Fruit fly (Drosophila melanogaster) whole organism, embryonic: Measurements from ENCODE around the gene CG15528.
A peak's percentile ranks its signal among the peaks of the same experiment; 100 is the strongest.

Source experiments
- Ada2b ChIP-seq: fragments of 200-800 bp; sonication (Bioruptor generic); IDR thresholded peaks from 2 replicates; pipeline ENCODE4 v1.3.6; 2022; ENCODE audit warnings: missing biosample characterization, missing genetic modification characterization
- Aef1 ChIP-seq: fragments of 200-800 bp; sonication (Bioruptor generic); IDR thresholded peaks from 3 replicates; pipeline ENCODE4 v1.3.6; 2022; ENCODE audit warnings: missing biosample characterization, missing genetic modification characterization
- CG10209 ChIP-seq: fragments of 200-800 bp; sonication (Bioruptor generic); optimal IDR thresholded peaks from 3 replicates; lab custom pipeline; 2017; ENCODE audit warnings: missing biosample characterization, mild to moderate bottlenecking, missing genetic modification characterization, missing genetic modification reagents
- CG31388 ChIP-seq: fragments of 200-800 bp; sonication (Bioruptor generic); optimal IDR thresholded peaks from 2 replicates; lab custom pipeline; 2016; ENCODE audit warnings: missing biosample characterization, missing genetic modification characterization
- CG32532 ChIP-seq: fragments of 200-800 bp; sonication (Bioruptor generic); IDR thresholded peaks from 2 replicates; pipeline ENCODE4 v1.3.6; 2022; ENCODE audit warnings: missing biosample characterization, missing genetic modification characterization
- CG4328 ChIP-seq: fragments of 200-800 bp; sonication (Bioruptor generic); optimal IDR thresholded peaks from 3 replicates; lab custom pipeline; 2017; ENCODE audit warnings: missing biosample characterization, missing genetic modification reagents, missing genetic modification characterization
- CG4820 ChIP-seq: fragments of 200-800 bp; sonication (Bioruptor generic); optimal IDR thresholded peaks from 3 replicates; lab custom pipeline; 2016; ENCODE audit warnings: missing biosample characterization, missing genetic modification characterization
- CG4854 ChIP-seq: fragments of 200-800 bp; sonication (Bioruptor generic); optimal IDR thresholded peaks from 2 replicates; lab custom pipeline; 2016; ENCODE audit warnings: missing biosample characterization, missing genetic modification characterization, inconsistent platforms
- CG5953 ChIP-seq: fragments of 200-800 bp; sonication (Bioruptor generic); IDR thresholded peaks from 2 replicates; pipeline ENCODE4 v1.3.6; 2022; ENCODE audit warnings: missing biosample characterization, missing genetic modification characterization
- CG6254 ChIP-seq: fragments of 200-800 bp; sonication (Bioruptor generic); optimal IDR thresholded peaks from 3 replicates; lab custom pipeline; 2017; ENCODE audit warnings: mild to moderate bottlenecking, missing biosample characterization, missing genetic modification reagents, missing genetic modification characterization
- CG6689 ChIP-seq: fragments of 200-800 bp; sonication (Bioruptor generic); IDR thresholded peaks from 2 replicates; pipeline ENCODE4 v1.3.6; 2022; ENCODE audit warnings: missing biosample characterization, missing genetic modification characterization
- CG7745 ChIP-seq: fragments of 200-800 bp; sonication (Bioruptor generic); optimal IDR thresholded peaks from 2 replicates; lab custom pipeline; 2018; ENCODE audit warnings: missing biosample characterization, mild to moderate bottlenecking, missing genetic modification characterization, moderate library complexity
- CG8281 ChIP-seq: fragments of 200-800 bp; sonication (Bioruptor generic); optimal IDR thresholded peaks from 2 replicates; lab custom pipeline; 2018; ENCODE audit warnings: missing biosample characterization, mild to moderate bottlenecking, missing genetic modification characterization, moderate library complexity
- CG8944 ChIP-seq: fragments of 200-800 bp; sonication (Bioruptor generic); optimal IDR thresholded peaks from 3 replicates; lab custom pipeline; 2016; ENCODE audit warnings: missing biosample characterization, missing genetic modification characterization
- Camta ChIP-seq: fragments of 200-800 bp; sonication (Bioruptor generic); optimal IDR thresholded peaks from 2 replicates; lab custom pipeline; 2016; ENCODE audit warnings: missing biosample characterization, missing genetic modification characterization
- D19A ChIP-seq: fragments of 200-800 bp; optimal IDR thresholded peaks from 3 replicates; lab custom pipeline; 2019; ENCODE audit warnings: missing biosample characterization, mild to moderate bottlenecking, missing genetic modification characterization, moderate library complexity
- Deaf1 ChIP-seq: fragments of 200-800 bp; optimal IDR thresholded peaks from 3 replicates; lab custom pipeline; 2019; ENCODE audit warnings: missing biosample characterization, mild to moderate bottlenecking, missing genetic modification characterization, moderate library complexity
- Ets65A ChIP-seq: fragments of 200-800 bp; sonication (Bioruptor generic); peaks from one replicate; lab custom pipeline; 2016; ENCODE audit warnings: missing biosample characterization, missing genetic modification characterization
- Gsc ChIP-seq: fragments of 200-800 bp; sonication (Bioruptor generic); IDR thresholded peaks from 2 replicates; pipeline ENCODE4 v1.3.6; 2022; ENCODE audit warnings: missing biosample characterization, missing genetic modification characterization
- Gug ChIP-seq: fragments of 200-800 bp; sonication (Bioruptor generic); IDR thresholded peaks from 4 replicates; pipeline ENCODE4 v1.3.6; 2022; ENCODE audit warnings: missing biosample characterization, missing genetic modification characterization
- Hr39 ChIP-seq: fragments of >200 bp; optimal IDR thresholded peaks from 2 replicates; lab custom pipeline; 2017
- MBD-R2 ChIP-seq: fragments of 200-800 bp; sonication (Bioruptor generic); IDR thresholded peaks from 2 replicates; pipeline ENCODE4 v1.3.6; 2022; ENCODE audit warnings: missing biosample characterization, missing genetic modification characterization
- YL-1 ChIP-seq: fragments of 200-800 bp; sonication (Bioruptor generic); optimal IDR thresholded peaks from 3 replicates; lab custom pipeline; 2017; ENCODE audit warnings: missing biosample characterization, mild to moderate bottlenecking, missing genetic modification characterization
- ap ChIP-seq: fragments of 200-800 bp; sonication (Bioruptor generic); IDR thresholded peaks from 2 replicates; pipeline ENCODE4 v1.3.6; 2022; ENCODE audit warnings: missing biosample characterization, missing genetic modification characterization
- ase ChIP-seq: fragments of 200-800 bp; sonication (Bioruptor generic); IDR thresholded peaks from 3 replicates; pipeline ENCODE4 v1.3.6; 2022; ENCODE audit warnings: missing biosample characterization, missing genetic modification characterization
- ato ChIP-seq: fragments of 200-800 bp; sonication (Bioruptor generic); IDR thresholded peaks from 2 replicates; pipeline ENCODE4 v1.3.6; 2022; ENCODE audit warnings: missing biosample characterization, missing genetic modification characterization; ENCODE audit not compliant: partially characterized antibody
- bcd ChIP-seq: fragments of 200-800 bp; sonication (Bioruptor generic); optimal IDR thresholded peaks from 2 replicates; lab custom pipeline; 2017; ENCODE audit warnings: missing biosample characterization, mild to moderate bottlenecking, missing genetic modification characterization
- caup ChIP-seq: fragments of 200-800 bp; sonication (Bioruptor generic); optimal IDR thresholded peaks from 3 replicates; lab custom pipeline; 2017; ENCODE audit warnings: missing biosample characterization, mild to moderate bottlenecking, missing genetic modification characterization, moderate library complexity; ENCODE audit not compliant: severe bottlenecking
- cg ChIP-seq: fragments of 200-800 bp; sonication (Bioruptor generic); optimal IDR thresholded peaks from 3 replicates; lab custom pipeline; 2019; ENCODE audit warnings: missing biosample characterization, mild to moderate bottlenecking, missing genetic modification characterization, moderate library complexity
- disco-r ChIP-seq: fragments of 200-800 bp; sonication (Bioruptor generic); optimal IDR thresholded peaks from 2 replicates; lab custom pipeline; 2016; ENCODE audit warnings: missing biosample characterization, missing genetic modification characterization
- gfzf ChIP-seq: fragments of 200-800 bp; sonication (Bioruptor generic); optimal IDR thresholded peaks from 2 replicates; lab custom pipeline; 2016; ENCODE audit warnings: missing biosample characterization, mild to moderate bottlenecking, missing genetic modification characterization, moderate library complexity
- grau ChIP-seq: fragments of 200-800 bp; optimal IDR thresholded peaks from 3 replicates; lab custom pipeline; 2019; ENCODE audit warnings: missing biosample characterization, mild to moderate bottlenecking, missing genetic modification characterization, moderate library complexity
- grn ChIP-seq: fragments of 200-800 bp; sonication (Bioruptor generic); optimal IDR thresholded peaks from 3 replicates; lab custom pipeline; 2017; ENCODE audit warnings: missing biosample characterization, missing genetic modification characterization
- hkb ChIP-seq, 2 experiments: fragments of 200-800 bp in 1 of 2; fragments of >200 bp in 1 of 2; sonication (Bioruptor generic) in 1 of 2; IDR thresholded peaks in 1 of 2; optimal IDR thresholded peaks in 1 of 2; 2 replicates each; pipeline versions ENCODE4 v1.3.6 to Lab custom; 2017 to 2022; ENCODE audit warnings: missing biosample characterization in 1 of 2, missing genetic modification characterization in 1 of 2
- ken ChIP-seq: fragments of 200-800 bp; sonication (Bioruptor generic); IDR thresholded peaks from 3 replicates; pipeline ENCODE4 v1.3.6; 2022; ENCODE audit warnings: missing biosample characterization, missing genetic modification characterization
- luna ChIP-seq: fragments of 200-800 bp; sonication (Bioruptor generic); optimal IDR thresholded peaks from 2 replicates; lab custom pipeline; 2016; ENCODE audit warnings: missing biosample characterization, missing genetic modification characterization
- nau ChIP-seq: fragments of 200-800 bp; sonication (Bioruptor generic); optimal IDR thresholded peaks from 3 replicates; lab custom pipeline; 2017; ENCODE audit warnings: missing biosample characterization, mild to moderate bottlenecking, missing genetic modification characterization, missing genetic modification reagents
- otp ChIP-seq: fragments of 200-800 bp; sonication (Bioruptor generic); IDR thresholded peaks from 3 replicates; pipeline ENCODE4, ENCODE4 v1.3.6; 2022; ENCODE audit warnings: missing biosample characterization, missing genetic modification characterization
- p53 ChIP-seq: fragments of 200-800 bp; sonication (Bioruptor generic); optimal IDR thresholded peaks from 2 replicates; lab custom pipeline; 2016; ENCODE audit warnings: missing biosample characterization, missing genetic modification characterization
- pb ChIP-seq: fragments of 200-800 bp; sonication (Bioruptor generic); optimal IDR thresholded peaks from 3 replicates; lab custom pipeline; 2016; ENCODE audit warnings: missing biosample characterization, missing genetic modification characterization
- schlank ChIP-seq: fragments of 200-800 bp; sonication (Bioruptor generic); optimal IDR thresholded peaks from 2 replicates; lab custom pipeline; 2018; ENCODE audit warnings: missing biosample characterization, mild to moderate bottlenecking, missing genetic modification characterization
- sd ChIP-seq: fragments of 200-800 bp; sonication (Bioruptor generic); optimal IDR thresholded peaks from 3 replicates; lab custom pipeline; 2018; ENCODE audit warnings: missing biosample characterization, mild to moderate bottlenecking, missing genetic modification characterization, moderate library complexity
- sens ChIP-seq: fragments of 200-800 bp; sonication (Bioruptor generic); peaks from one replicate; lab custom pipeline; 2016; ENCODE audit warnings: missing biosample characterization, missing genetic modification characterization
- sisA ChIP-seq: fragments of 200-800 bp; sonication (Bioruptor generic); IDR thresholded peaks from 2 replicates; pipeline ENCODE4 v1.3.6; 2022; ENCODE audit warnings: missing biosample characterization, missing genetic modification characterization
- sna ChIP-seq: fragments of 200-800 bp; sonication (Bioruptor generic); IDR thresholded peaks from 2 replicates; pipeline ENCODE4 v1.3.6; 2022; ENCODE audit warnings: missing biosample characterization, missing genetic modification characterization; ENCODE audit not compliant: partially characterized antibody
- trem ChIP-seq: fragments of 200-800 bp; optimal IDR thresholded peaks from 3 replicates; lab custom pipeline; 2019; ENCODE audit warnings: missing biosample characterization, mild to moderate bottlenecking, missing genetic modification characterization, moderate library complexity
- unc-4 ChIP-seq: fragments of 200-800 bp; sonication (Bioruptor generic); IDR thresholded peaks from 2 replicates; pipeline ENCODE4 v1.3.6; 2022; ENCODE audit warnings: missing biosample characterization, missing genetic modification characterization; ENCODE audit not compliant: partially characterized antibody
- wdn ChIP-seq: fragments of 200-800 bp; sonication (Bioruptor generic); IDR thresholded peaks from 2 replicates; pipeline ENCODE4 v1.3.6; 2022; ENCODE audit warnings: missing biosample characterization, missing genetic modification characterization
- zf30C ChIP-seq: fragments of 200-800 bp; sonication (Bioruptor generic); optimal IDR thresholded peaks from 3 replicates; lab custom pipeline; 2018; ENCODE audit warnings: missing biosample characterization, mild to moderate bottlenecking, missing genetic modification characterization

CG15528 gene

dm6 chr3R:30046029-30047001 lies 5.6 kb downstream of the CG15528 start, which contains the start of the genes RpL32 and CG7943 (continued):
- TF ChIP-seq zf30C (GFP tag; lab: Kevin White, UChicago) (no peak), CG8944 (GFP tag; lab: Kevin White, UChicago) (peak; percentile 97), YL-1 (GFP tag; lab: Kevin White, UChicago) (peak; percentile 96), disco-r (peak; percentile 92), Aef1 (GFP tag; lab: Robert Waterston, UW) (peak; percentile 96), CG10209 (GFP tag; lab: Kevin White, UChicago) (peak; percentile 90), Gsc (GFP tag; lab: Robert Waterston, UW) (peak; percentile 85), pb (GFP tag; lab: Kevin White, UChicago) (peak; percentile 96), trem (tag; lab: Kevin White, UChicago) (peak; percentile 93), Gug (GFP tag; lab: Robert Waterston, UW) (peak; percentile 97), sna (GFP tag; lab: Robert Waterston, UW) (peak; percentile 100), schlank (peak; percentile 93), grau (peak; percentile 86), D19A (tag; lab: Kevin White, UChicago) (peak; percentile 77), Hr39 (lab: Kevin White, UChicago) (no peak), hkb (optimal IDR thresholded peaks at IDR 0.05; lab: Kevin White, UChicago) (peak; percentile 62), hkb (GFP tag; IDR thresholded peaks at IDR 0.05; lab: Robert Waterston, UW) (peak; percentile 96), Ada2b (GFP tag; lab: Robert Waterston, UW) (peak; percentile 94), Ets65A (peak; percentile 99), sisA (GFP tag; lab: Robert Waterston, UW) (peak; percentile 97), MBD-R2 (peak; percentile 89), ase (GFP tag; lab: Robert Waterston, UW) (peak; percentile 94), CG4854 (peak; percentile 92), otp (GFP tag; lab: Robert Waterston, UW) (peak; percentile 91; the same call in 2 of the 3 replicates), ken (GFP tag; lab: Robert Waterston, UW) (peak; percentile 95), bcd (GFP tag; lab: Kevin White, UChicago) (peak; percentile 97), sd (peak; percentile 74), CG5953 (GFP tag; lab: Robert Waterston, UW) (peak; percentile 92), gfzf (GFP tag; lab: Kevin White, UChicago) (peak; percentile 75), nau (GFP tag; lab: Kevin White, UChicago) (peak; percentile 93), grn (GFP tag; lab: Kevin White, UChicago) (peak; percentile 80), luna (GFP tag; lab: Kevin White, UChicago) (peak; percentile 96), CG4328 (peak; percentile 94), p53 (GFP tag; lab: Kevin White, UChicago) (peak; percentile 94), wdn (GFP tag; lab: Robert Waterston, UW) (peak; percentile 91), CG4820 (GFP tag; lab: Kevin White, UChicago) (peak; percentile 92), cg (GFP tag; lab: Kevin White, UChicago) (no peak), CG32532 (GFP tag; lab: Robert Waterston, UW) (peak; percentile 96), CG7745 (tag; lab: Kevin White, UChicago) (no peak), caup (GFP tag; lab: Kevin White, UChicago) (peak; percentile 97), CG6689 (GFP tag; lab: Robert Waterston, UW) (peak; percentile 92), ato (GFP tag; lab: Robert Waterston, UW) (peak; percentile 100), Camta (GFP tag; lab: Kevin White, UChicago) (peak; percentile 98), CG6254 (peak; percentile 100), unc-4 (GFP tag; lab: Robert Waterston, UW) (peak; percentile 99), sens (GFP tag; lab: Kevin White, UChicago) (peak; percentile 97), ap (peak; percentile 92), CG8281 (tag; lab: Kevin White, UChicago) (peak; percentile 60), CG31388 (GFP tag; lab: Kevin White, UChicago) (peak; percentile 66), Deaf1 (tag; lab: Kevin White, UChicago) (peak; percentile 71)
